Worm (Caenorhabditis elegans) whole organism, late embryonic: Measurements from ENCODE around the gene srxa-7.

Source experiments
- K02D7.2 ChIP-seq: sonication (generic microtip); optimal IDR thresholded peaks from 2 replicates; lab custom pipeline; 2017; ENCODE audit warnings: mild to moderate bottlenecking, missing genetic modification characterization, missing compliant biosample characterization
- ceh-18 ChIP-seq: sonication (generic microtip); optimal IDR thresholded peaks from 2 replicates; lab custom pipeline; 2016; ENCODE audit warnings: missing genetic modification characterization, missing compliant biosample characterization
- dmd-4 ChIP-seq: sonication (generic microtip); optimal IDR thresholded peaks from 2 replicates; lab custom pipeline; 2016; ENCODE audit warnings: borderline replicate concordance, missing genetic modification characterization, missing compliant biosample characterization
- ets-4 ChIP-seq: sonication (generic microtip); optimal IDR thresholded peaks from 2 replicates; lab custom pipeline; 2016; ENCODE audit warnings: missing genetic modification characterization, missing compliant biosample characterization
- fkh-10 ChIP-seq: fragments of 150-350 bp; optimal IDR thresholded peaks from 2 replicates; lab custom pipeline; 2014; ENCODE audit warnings: missing biosample characterization, missing genetic modification reagents, missing genetic modification characterization
- lim-6 ChIP-seq: sonication (generic microtip); optimal IDR thresholded peaks from 2 replicates; lab custom pipeline; 2016; ENCODE audit warnings: missing genetic modification characterization, missing compliant biosample characterization
- nhr-11 ChIP-seq: fragments of 150-350 bp; optimal IDR thresholded peaks from 2 replicates; lab custom pipeline; 2014; ENCODE audit warnings: missing biosample characterization, missing genetic modification characterization
- odd-2 ChIP-seq: sonication (generic microtip); optimal IDR thresholded peaks from 2 replicates; lab custom pipeline; 2017; ENCODE audit warnings: antibody characterized with exemption, mild to moderate bottlenecking, missing genetic modification characterization, missing compliant biosample characterization
- sox-4 ChIP-seq: sonication (generic microtip); optimal IDR thresholded peaks from 2 replicates; lab custom pipeline; 2017; ENCODE audit warnings: mild to moderate bottlenecking, missing genetic modification characterization, inconsistent platforms, missing compliant biosample characterization
- tbx-7 ChIP-seq: sonication (generic microtip); optimal IDR thresholded peaks from 2 replicates; lab custom pipeline; 2016; ENCODE audit warnings: missing genotype, missing genetic modification characterization, missing compliant biosample characterization
- unc-55 ChIP-seq: sonication (generic microtip); optimal IDR thresholded peaks from 2 replicates; lab custom pipeline; 2017; ENCODE audit warnings: missing biosample characterization, missing genetic modification reagents, missing genetic modification characterization

DNA sequence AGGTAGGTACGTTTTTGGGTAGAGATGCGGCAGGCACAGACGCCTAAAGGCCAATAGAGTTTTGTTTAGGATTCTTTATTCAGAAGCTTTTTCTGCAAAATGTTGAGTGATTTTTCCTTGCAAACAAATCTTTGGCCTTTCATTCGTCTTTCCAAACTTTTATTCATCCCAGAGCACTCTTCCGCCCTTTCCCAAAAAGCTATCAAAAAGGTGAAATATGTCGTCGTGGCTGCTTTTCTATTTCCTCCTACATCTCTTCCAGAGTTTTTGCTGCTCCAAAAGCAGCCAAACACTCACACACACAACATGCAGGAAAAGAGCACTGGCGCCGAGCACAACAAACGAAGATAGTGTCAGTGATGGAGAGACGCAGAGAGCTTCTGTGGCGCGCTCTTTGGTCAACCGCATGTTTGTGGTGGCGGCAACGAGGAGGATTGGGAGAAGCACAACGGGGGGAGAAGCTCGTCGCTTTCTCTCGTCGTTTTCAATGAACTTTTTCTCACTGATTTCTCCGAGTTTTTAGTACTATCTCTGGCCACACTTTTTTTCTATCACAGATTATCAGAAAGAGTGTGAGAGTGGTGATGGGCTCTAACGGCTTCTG is 43.5 kb downstream of the srxa-7 start:
- no peak for TF ChIP-seq dmd-4 (tag; lab: Kevin White, UChicago)
- no peak for TF ChIP-seq nhr-11 (tag; lab: Kevin White, UChicago)
- no peak for TF ChIP-seq odd-2 (tag; lab: Kevin White, UChicago)
- no peak for TF ChIP-seq fkh-10 (GFP tag; lab: Kevin White, UChicago)
- no peak for TF ChIP-seq lim-6 (tag; lab: Kevin White, UChicago)
- TF ChIP-seq unc-55 (GFP tag; lab: Kevin White, UChicago): no peak
- TF ChIP-seq sox-4 (tag; lab: Kevin White, UChicago): no peak
- TF ChIP-seq ets-4 (tag; lab: Kevin White, UChicago): no peak
- no peak for TF ChIP-seq K02D7.2 (tag; lab: Kevin White, UChicago)
- no peak for TF ChIP-seq tbx-7 (tag; lab: Kevin White, UChicago)
- peak; percentile 49 for TF ChIP-seq ceh-18 (tag; lab: Kevin White, UChicago)
